Worm (Caenorhabditis elegans) whole organism, L1 larva: ENCODE results near the gene elf-1.

ENCODE experiments used
- C16A3.4 ChIP-seq: fragments of 150-350 bp; optimal IDR thresholded peaks from 2 replicates; lab custom pipeline; 2014; ENCODE audit warnings: missing biosample characterization, missing genetic modification characterization
- C34B4.2 ChIP-seq: sonication (generic microtip); optimal IDR thresholded peaks from 2 replicates; lab custom pipeline; 2017; ENCODE audit warnings: mild to moderate bottlenecking, missing genetic modification characterization, missing compliant biosample characterization
- Y116A8C.19 ChIP-seq: sonication (generic microtip); optimal IDR thresholded peaks from 2 replicates; lab custom pipeline; 2016; ENCODE audit warnings: missing compliant biosample characterization, missing genetic modification characterization, borderline replicate concordance
- blmp-1 ChIP-seq: fragments of 150-350 bp; optimal IDR thresholded peaks from 2 replicates; lab custom pipeline; 2014; ENCODE audit warnings: missing biosample characterization, missing genetic modification characterization
- ceh-8 ChIP-seq: fragments of 200-800 bp; sonication (Bioruptor generic); optimal IDR thresholded peaks from 2 replicates; lab custom pipeline; 2018; ENCODE audit warnings: mild to moderate bottlenecking, missing genetic modification characterization, moderate library complexity, missing compliant biosample characterization
- ceh-82 ChIP-seq, 3 experiments: fragments of 150-350 bp in 1 of 3; sonication (generic microtip) in 2 of 3; optimal IDR thresholded peaks; 2 replicates each; lab custom pipeline; 2014 to 2017; ENCODE audit warnings: missing biosample characterization in 3 of 3, missing genetic modification characterization in 3 of 3
- ceh-88 ChIP-seq: fragments of 200-800 bp; sonication (Bioruptor generic); IDR thresholded peaks from 2 replicates; pipeline ENCODE4 v1.3.6; 2022; ENCODE audit warnings: missing genetic modification characterization, missing compliant biosample characterization
- dsc-1 ChIP-seq: sonication (generic microtip); optimal IDR thresholded peaks from 2 replicates; lab custom pipeline; 2016; ENCODE audit warnings: mild to moderate bottlenecking, missing genetic modification characterization, missing compliant biosample characterization
- efl-1 ChIP-seq, 4 experiments: fragments of 150-350 bp; optimal IDR thresholded peaks in 3 of 4; peaks in 1 of 4; 1 replicate in 1 of 4; 2 replicates in 3 of 4; lab custom pipeline; 2014; ENCODE audit warnings: missing biosample characterization in 2 of 4, missing genetic modification characterization in 2 of 4, missing genetic modification reagents in 2 of 4
- elt-2 ChIP-seq: sonication (generic microtip); optimal IDR thresholded peaks from 2 replicates; lab custom pipeline; 2016; ENCODE audit warnings: missing genetic modification characterization, mild to moderate bottlenecking, inconsistent platforms, missing compliant biosample characterization, missing genetic modification reagents
- elt-3 ChIP-seq, 6 experiments: fragments of 150-350 bp in 1 of 6; sonication (generic microtip); optimal IDR thresholded peaks; 2 replicates each; lab custom pipeline; 2017 to 2018; ENCODE audit warnings: missing biosample characterization in 6 of 6, missing genetic modification characterization in 6 of 6, inconsistent platforms in 1 of 6
- ets-5 ChIP-seq: fragments of 200-800 bp; sonication (Bioruptor generic); IDR thresholded peaks from 2 replicates; pipeline ENCODE4 v1.3.6; 2022; ENCODE audit warnings: missing genetic modification characterization, missing compliant biosample characterization
- fkh-4 ChIP-seq: sonication (generic microtip); optimal IDR thresholded peaks from 2 replicates; lab custom pipeline; 2016; ENCODE audit warnings: missing compliant biosample characterization, missing genetic modification characterization, borderline replicate concordance
- fos-1 ChIP-seq: fragments of 150-350 bp; optimal IDR thresholded peaks from 2 replicates; lab custom pipeline; 2014; ENCODE audit warnings: missing biosample characterization, missing genetic modification characterization
- grh-1 ChIP-seq: fragments of 200-800 bp; sonication (Bioruptor generic); IDR thresholded peaks from 2 replicates; pipeline ENCODE4 v1.3.6; 2022; ENCODE audit warnings: missing genetic modification reagents, missing genetic modification characterization, missing compliant biosample characterization
- hlh-4 ChIP-seq: sonication (generic microtip); optimal IDR thresholded peaks from 2 replicates; lab custom pipeline; 2016; ENCODE audit warnings: mild to moderate bottlenecking, missing genetic modification characterization, missing compliant biosample characterization
- isw-1 ChIP-seq: fragments of 200-800 bp; sonication (Bioruptor generic); IDR thresholded peaks from 2 replicates; pipeline ENCODE4 v1.3.6; 2022; ENCODE audit warnings: missing genetic modification characterization, missing compliant biosample characterization
- lin-15B ChIP-seq: fragments of 150-350 bp; sonication (generic microtip); optimal IDR thresholded peaks from 3 replicates; lab custom pipeline; 2014; ENCODE audit warnings: missing biosample characterization, missing genetic modification characterization
- lir-3 ChIP-seq: sonication (generic microtip); optimal IDR thresholded peaks from 2 replicates; lab custom pipeline; 2016; ENCODE audit warnings: mild to moderate bottlenecking, missing genetic modification characterization, moderate library complexity, missing compliant biosample characterization; ENCODE audit not compliant: poor library complexity
- nhr-11 ChIP-seq: fragments of 150-350 bp; optimal IDR thresholded peaks from 2 replicates; lab custom pipeline; 2014; ENCODE audit warnings: missing biosample characterization, missing genetic modification characterization
- nhr-12 ChIP-seq: sonication (generic microtip); optimal IDR thresholded peaks from 2 replicates; lab custom pipeline; 2017; ENCODE audit warnings: missing biosample characterization, missing genetic modification characterization
- nhr-84 ChIP-seq: sonication (generic microtip); optimal IDR thresholded peaks from 2 replicates; lab custom pipeline; 2017; ENCODE audit warnings: missing biosample characterization, missing genetic modification characterization
- nhr-85 ChIP-seq: sonication (generic microtip); peaks from one replicate; lab custom pipeline; 2016; ENCODE audit warnings: missing genetic modification characterization, inconsistent platforms, missing compliant biosample characterization
- pag-3 ChIP-seq: sonication (generic microtip); optimal IDR thresholded peaks from 2 replicates; lab custom pipeline; 2017; ENCODE audit warnings: missing genetic modification characterization, mild to moderate bottlenecking, missing compliant biosample characterization, antibody characterized with exemption, borderline replicate concordance; ENCODE audit not compliant: insufficient read depth
- pqm-1 ChIP-seq: sonication (generic microtip); optimal IDR thresholded peaks from 3 replicates; lab custom pipeline; 2017; ENCODE audit warnings: missing biosample characterization, missing genetic modification characterization
- rnt-1 ChIP-seq: sonication (generic microtip); optimal IDR thresholded peaks from 2 replicates; lab custom pipeline; 2016; ENCODE audit warnings: mild to moderate bottlenecking, missing genetic modification characterization, moderate library complexity, missing compliant biosample characterization
- skn-1 ChIP-seq: fragments of 150-350 bp; optimal IDR thresholded peaks from 2 replicates; lab custom pipeline; 2014; ENCODE audit warnings: missing biosample characterization, missing genetic modification characterization
- snpc-4 ChIP-seq: fragments of 150-350 bp; optimal IDR thresholded peaks from 2 replicates; lab custom pipeline; 2014; ENCODE audit warnings: missing biosample characterization, missing genetic modification characterization
- snu-23 ChIP-seq: sonication (generic microtip); optimal IDR thresholded peaks from 2 replicates; lab custom pipeline; 2016; ENCODE audit warnings: missing genetic modification characterization, missing compliant biosample characterization
- sox-4 ChIP-seq: sonication (generic microtip); optimal IDR thresholded peaks from 2 replicates; lab custom pipeline; 2016; ENCODE audit warnings: missing genetic modification characterization, missing compliant biosample characterization
- swsn-7 ChIP-seq: sonication (generic microtip); optimal IDR thresholded peaks from 2 replicates; lab custom pipeline; 2016; ENCODE audit warnings: missing genetic modification characterization, missing compliant biosample characterization
- tbx-2 ChIP-seq: sonication (generic microtip); optimal IDR thresholded peaks from 2 replicates; lab custom pipeline; 2016; ENCODE audit warnings: missing genetic modification characterization, missing compliant biosample characterization
- unc-130 ChIP-seq: fragments of 150-350 bp; optimal IDR thresholded peaks from 2 replicates; lab custom pipeline; 2017; ENCODE audit warnings: missing biosample characterization, missing genetic modification characterization, inconsistent platforms
- vab-15 ChIP-seq: sonication (generic microtip); optimal IDR thresholded peaks from 2 replicates; lab custom pipeline; 2017; ENCODE audit warnings: missing genotype, mild to moderate bottlenecking, missing genetic modification characterization, missing compliant biosample characterization
- zag-1 ChIP-seq: fragments of 150-350 bp; optimal IDR thresholded peaks from 2 replicates; lab custom pipeline; 2014; ENCODE audit warnings: missing biosample characterization, missing genetic modification characterization
- ztf-11 ChIP-seq, 2 experiments: sonication (generic microtip); optimal IDR thresholded peaks; 2 replicates each; lab custom pipeline; 2016 to 2017; ENCODE audit warnings: missing genetic modification characterization in 2 of 2, missing biosample characterization in 1 of 2, missing compliant biosample characterization in 1 of 2

Gene elf-1

ce11 chrIII:748782-749181 lies 59.8 kb downstream of the elf-1 start (continued):
- peak in 1 of 6 experiments; percentile 34 for TF ChIP-seq elt-3 (tag; optimal IDR thresholded peaks at IDR 0.05; lab: Kevin White, UChicago)
- TF ChIP-seq lir-3 (tag; lab: Kevin White, UChicago): no peak
- TF ChIP-seq fos-1: no peak

ce11 chrIII:750028-750427 lies 61.1 kb downstream of the elf-1 start:
- TF ChIP-seq nhr-85 (tag; lab: Kevin White, UChicago): peak; percentile 67
- peak in 1 of 6 experiments; percentile 20 for TF ChIP-seq elt-3 (tag; optimal IDR thresholded peaks at IDR 0.05; lab: Kevin White, UChicago)
- no peak for TF ChIP-seq vab-15 (tag; lab: Kevin White, UChicago)
- TF ChIP-seq snpc-4 (tag; lab: Kevin White, UChicago): no peak
- TF ChIP-seq blmp-1 (tag; lab: Kevin White, UChicago): peak; percentile 95
- TF ChIP-seq, all 84 proteins: peak for 3

DNA sequence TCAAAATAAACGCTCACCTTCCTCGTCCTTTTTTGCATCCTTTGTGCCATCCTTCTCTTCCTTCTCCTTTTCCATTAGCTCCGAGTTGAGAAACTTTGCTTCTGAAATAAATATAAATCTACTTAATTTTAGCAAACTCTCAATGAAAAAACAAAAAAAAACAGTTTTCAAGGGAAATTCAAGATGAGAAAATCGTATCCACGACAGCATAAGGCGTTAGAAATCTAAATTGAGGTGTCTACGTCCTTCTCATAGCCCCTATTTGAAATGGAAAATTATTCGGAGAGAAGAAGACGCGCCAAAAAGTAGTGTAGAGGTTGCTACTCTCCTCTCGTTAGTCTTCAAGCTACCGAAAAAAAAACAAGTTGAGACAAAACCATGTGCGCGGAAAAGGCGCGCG lies 63.4 kb downstream of the elf-1 start, which contains the start of gene pat-12:
TSS of gene pat-12 (minus strand) at position 101 of the 400 bp plus-strand sequence.
- TF ChIP-seq pag-3 (tag; lab: Kevin White, UChicago) (no peak), hlh-4 (no peak), nhr-84 (tag; lab: Kevin White, UChicago) (no peak), lin-15B (tag; lab: Kevin White, UChicago) (no peak), ceh-8 (no peak), fkh-4 (tag; lab: Kevin White, UChicago) (no peak), nhr-12 (tag; lab: Kevin White, UChicago) (no peak), ceh-88 (GFP tag; lab: Robert Waterston, UW) (no peak), elt-2 (no peak), vab-15 (tag; lab: Kevin White, UChicago) (no peak), rnt-1 (tag; lab: Kevin White, UChicago) (no peak), C16A3.4 (no peak), nhr-11 (tag; lab: Kevin White, UChicago) (no peak), ets-5 (GFP tag; lab: Robert Waterston, UW) (no peak), skn-1 (tag; lab: Kevin White, UChicago) (no peak), zag-1 (tag; lab: Kevin White, UChicago) (no peak), Y116A8C.19 (tag; lab: Kevin White, UChicago) (no peak), tbx-2 (tag; lab: Kevin White, UChicago) (no peak), C34B4.2 (no peak), dsc-1 (tag; lab: Kevin White, UChicago) (no peak)

DNA sequence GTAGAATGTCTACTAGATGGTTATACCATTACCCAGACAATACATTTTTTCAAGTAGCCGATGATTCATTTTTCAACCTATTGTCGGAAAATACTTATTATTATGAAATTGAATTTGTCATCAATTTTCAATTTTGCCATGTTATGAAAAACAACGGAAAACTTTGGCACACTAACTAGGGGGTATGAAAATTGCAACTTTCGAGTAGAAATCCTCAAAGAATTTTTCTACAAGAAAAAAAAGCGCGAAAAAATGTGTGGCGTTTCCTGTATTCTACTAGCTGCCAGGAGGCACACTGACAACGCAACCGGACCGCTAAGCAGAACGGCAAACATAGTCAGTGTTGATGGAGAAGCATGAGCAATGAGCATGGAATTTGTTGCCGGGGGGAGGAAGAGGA lies 65.4 kb downstream of the elf-1 start:
- TF ChIP-seq grh-1 (GFP tag; lab: Robert Waterston, UW): no peak
- no peak for TF ChIP-seq efl-1 (optimal IDR thresholded peaks at IDR 0.05; lab: Kevin White, UChicago)
- peak in 1 of 2 experiments; percentile 65 for TF ChIP-seq efl-1 (GFP tag; optimal IDR thresholded peaks at IDR 0.05 in 1 of 2; lab: Kevin White, UChicago)
- TF ChIP-seq pag-3 (tag; lab: Kevin White, UChicago): no peak

DNA sequence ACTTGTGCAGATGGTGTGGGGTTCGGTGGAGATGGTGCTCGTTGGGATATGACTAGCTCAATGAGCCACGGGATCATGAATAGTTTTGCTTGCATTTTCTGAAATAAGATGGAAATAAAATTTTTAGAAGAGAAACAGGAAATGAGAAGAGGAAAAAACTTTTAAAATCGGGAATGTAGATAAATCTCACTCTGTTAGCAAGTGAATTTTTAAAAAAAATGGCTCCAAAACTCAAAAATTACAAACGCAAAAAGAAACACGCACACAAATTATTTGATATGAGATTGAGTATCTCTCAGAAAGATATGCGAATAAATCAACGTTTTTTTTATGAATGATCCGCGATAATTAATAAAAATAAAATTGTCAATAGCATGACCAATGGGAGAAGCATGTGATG lies 69.0 kb downstream of the elf-1 start, which contains the start of gene T17H7.7:
TSS of gene T17H7.7 (minus strand) at position 101 of the 400 bp plus-strand sequence.
- TF ChIP-seq swsn-7 (tag; lab: Kevin White, UChicago) (no peak), zag-1 (tag; lab: Kevin White, UChicago) (no peak), snu-23 (GFP tag; lab: Kevin White, UChicago) (no peak), Y116A8C.19 (tag; lab: Kevin White, UChicago) (no peak), C34B4.2 (no peak), elt-3 (tag; optimal IDR thresholded peaks at IDR 0.05; lab: Kevin White, UChicago) (no peak), ceh-82 (tag; optimal IDR thresholded peaks at IDR 0.05; lab: Kevin White, UChicago) (no peak), sox-4 (tag; lab: Kevin White, UChicago) (no peak), isw-1 (GFP tag; lab: Robert Waterston, UW) (no peak), unc-130 (no peak), pqm-1 (tag; lab: Kevin White, UChicago) (no peak), ets-5 (GFP tag; lab: Robert Waterston, UW) (no peak), efl-1 (optimal IDR thresholded peaks at IDR 0.05; lab: Kevin White, UChicago) (no peak), efl-1 (GFP tag; optimal IDR thresholded peaks at IDR 0.05 in 1 of 2; lab: Kevin White, UChicago) (no peak), C16A3.4 (no peak), ztf-11 (tag; optimal IDR thresholded peaks at IDR 0.05; lab: Kevin White, UChicago) (no peak)
